Fruit fly (Drosophila melanogaster) S2 (cell line): ENCODE measurements around the gene nxf2.

Source experiments
- CG8478 ChIP-seq: fragments of >200 bp; optimal IDR thresholded peaks from 2 replicates; lab custom pipeline; 2018
- CTCF ChIP-seq, 2 experiments: fragments of >200 bp; optimal IDR thresholded peaks; 2 replicates each; lab custom pipeline; 2018

dm6 chr3L:16610201-16610600 lies 30.1 kb upstream of the nxf2 start, which contains the start of gene Prosbeta6:
- TF ChIP-seq CG8478 (no peak), CTCF (optimal IDR thresholded peaks at IDR 0.05; lab: Kevin White, UChicago) (peak in 1 of 2 experiments; percentile 5)
